Fruit fly (Drosophila melanogaster) whole organism, embryonic: ENCODE measurements around the gene IntS10.

ENCODE experiments used
- Awh ChIP-seq: fragments of 200-800 bp; sonication (Bioruptor generic); IDR thresholded peaks from 2 replicates; pipeline ENCODE4, ENCODE4 v1.3.6; 2022; ENCODE audit warnings: missing biosample characterization, missing genetic modification characterization
- CG11093 ChIP-seq: fragments of 200-800 bp; sonication (Bioruptor generic); IDR thresholded peaks from 3 replicates; pipeline ENCODE4 v1.3.6; 2022; ENCODE audit warnings: missing biosample characterization, missing genetic modification characterization
- CG11560 ChIP-seq: fragments of 200-800 bp; sonication (Bioruptor generic); IDR thresholded peaks from 3 replicates; pipeline ENCODE4 v1.3.6; 2022; ENCODE audit warnings: missing biosample characterization, missing genetic modification characterization
- CG12391 ChIP-seq: fragments of 200-800 bp; sonication (Bioruptor generic); optimal IDR thresholded peaks from 3 replicates; lab custom pipeline; 2018; ENCODE audit warnings: missing biosample characterization, mild to moderate bottlenecking, missing genetic modification characterization, moderate library complexity
- CG15479 ChIP-seq: fragments of 200-800 bp; sonication (Bioruptor generic); optimal IDR thresholded peaks from 3 replicates; lab custom pipeline; 2019; ENCODE audit warnings: missing biosample characterization, mild to moderate bottlenecking, missing genetic modification characterization, moderate library complexity
- CG15696 ChIP-seq: fragments of 200-800 bp; sonication (Bioruptor generic); optimal IDR thresholded peaks from 2 replicates; lab custom pipeline; 2019; ENCODE audit warnings: missing biosample characterization, mild to moderate bottlenecking, missing genetic modification characterization, moderate library complexity
- CG18599 ChIP-seq: fragments of 200-800 bp; sonication (Bioruptor generic); optimal IDR thresholded peaks from 3 replicates; lab custom pipeline; 2017; ENCODE audit warnings: missing biosample characterization, missing genetic modification characterization, mild to moderate bottlenecking, moderate library complexity, missing genetic modification reagents
- CG42726 ChIP-seq: fragments of 200-800 bp; sonication (Bioruptor generic); IDR thresholded peaks from 2 replicates; pipeline ENCODE4 v1.3.6; 2022; ENCODE audit warnings: missing biosample characterization, missing genetic modification characterization; ENCODE audit not compliant: partially characterized antibody
- CG43689 ChIP-seq: fragments of 200-800 bp; sonication (Bioruptor generic); IDR thresholded peaks from 2 replicates; pipeline ENCODE4 v1.3.6; 2022; ENCODE audit warnings: missing biosample characterization, missing genetic modification characterization
- CG5245 ChIP-seq: fragments of 200-800 bp; sonication (Bioruptor generic); optimal IDR thresholded peaks from 3 replicates; lab custom pipeline; 2016; ENCODE audit warnings: missing biosample characterization, missing genetic modification characterization
- CG8388 ChIP-seq: fragments of 200-800 bp; sonication (Bioruptor generic); optimal IDR thresholded peaks from 2 replicates; lab custom pipeline; 2019; ENCODE audit warnings: missing biosample characterization, mild to moderate bottlenecking, missing genetic modification characterization, moderate library complexity
- CG9932 ChIP-seq: fragments of 200-800 bp; sonication (Bioruptor generic); IDR thresholded peaks from 2 replicates; pipeline ENCODE4 v1.3.6; 2022; ENCODE audit warnings: missing biosample characterization, missing genetic modification characterization
- D ChIP-seq, 2 experiments: fragments of 200-800 bp in 1 of 2; fragments of >200 bp in 1 of 2; sonication (Bioruptor generic) in 1 of 2; optimal IDR thresholded peaks; 2 replicates in 1 of 2; 3 replicates in 1 of 2; lab custom pipeline; 2017; ENCODE audit warnings: mild to moderate bottlenecking in 1 of 2, missing biosample characterization in 1 of 2, missing genetic modification characterization in 1 of 2, missing genetic modification reagents in 1 of 2
- ERR ChIP-seq: fragments of 200-800 bp; sonication (Bioruptor generic); optimal IDR thresholded peaks from 2 replicates; lab custom pipeline; 2016; ENCODE audit warnings: missing biosample characterization, missing genetic modification characterization
- HLH4C ChIP-seq: fragments of 200-800 bp; sonication (Bioruptor generic); IDR thresholded peaks from 3 replicates; pipeline ENCODE4 v1.3.6; 2022; ENCODE audit warnings: missing biosample characterization, missing genetic modification characterization; ENCODE audit not compliant: partially characterized antibody
- Hey ChIP-seq: fragments of 200-800 bp; sonication (Bioruptor generic); optimal IDR thresholded peaks from 3 replicates; lab custom pipeline; 2018; ENCODE audit warnings: missing biosample characterization, mild to moderate bottlenecking, missing genetic modification characterization
- NC2α ChIP-seq: fragments of 200-800 bp; sonication (Bioruptor generic); optimal IDR thresholded peaks from 2 replicates; lab custom pipeline; 2016; ENCODE audit warnings: missing biosample characterization, missing genetic modification characterization
- Ravus ChIP-seq: fragments of 200-800 bp; sonication (Bioruptor generic); IDR thresholded peaks from 2 replicates; pipeline ENCODE4 v1.3.6; 2022; ENCODE audit warnings: missing biosample characterization, missing genetic modification characterization
- Vsx1 ChIP-seq: fragments of 200-800 bp; sonication (Bioruptor generic); optimal IDR thresholded peaks from 2 replicates; lab custom pipeline; 2017; ENCODE audit warnings: missing biosample characterization, mild to moderate bottlenecking, missing genetic modification characterization, missing genetic modification reagents
- abd-A ChIP-seq: fragments of 200-800 bp; sonication (Bioruptor generic); optimal IDR thresholded peaks from 3 replicates; lab custom pipeline; 2019; ENCODE audit warnings: missing biosample characterization, mild to moderate bottlenecking, missing genetic modification characterization, moderate library complexity
- ato ChIP-seq: fragments of 200-800 bp; sonication (Bioruptor generic); IDR thresholded peaks from 2 replicates; pipeline ENCODE4 v1.3.6; 2022; ENCODE audit warnings: missing biosample characterization, missing genetic modification characterization; ENCODE audit not compliant: partially characterized antibody
- cad ChIP-seq: fragments of >200 bp; optimal IDR thresholded peaks from 2 replicates; lab custom pipeline; 2017; ENCODE audit warnings: missing biosample characterization, missing genetic modification characterization
- chinmo ChIP-seq: fragments of 200-800 bp; sonication (Bioruptor generic); IDR thresholded peaks from 4 replicates; pipeline ENCODE4 v1.3.6; 2022; ENCODE audit warnings: missing biosample characterization, missing genetic modification characterization; ENCODE audit not compliant: partially characterized antibody
- disco-r ChIP-seq: fragments of 200-800 bp; sonication (Bioruptor generic); optimal IDR thresholded peaks from 2 replicates; lab custom pipeline; 2016; ENCODE audit warnings: missing biosample characterization, missing genetic modification characterization
- dm ChIP-seq: fragments of 200-800 bp; sonication (Bioruptor generic); optimal IDR thresholded peaks from 3 replicates; lab custom pipeline; 2016; ENCODE audit warnings: missing biosample characterization, missing genetic modification characterization
- fru ChIP-seq: fragments of >200 bp; optimal IDR thresholded peaks from 2 replicates; lab custom pipeline; 2017
- gt ChIP-seq: fragments of 200-800 bp; sonication (Bioruptor generic); IDR thresholded peaks from 2 replicates; pipeline ENCODE4 v1.3.6; 2022; ENCODE audit warnings: missing biosample characterization, missing genetic modification characterization
- ham ChIP-seq: fragments of 200-800 bp; sonication (Bioruptor generic); IDR thresholded peaks from 2 replicates; pipeline ENCODE4 v1.3.6; 2022; ENCODE audit warnings: missing biosample characterization, missing genetic modification characterization
- ken ChIP-seq: fragments of 200-800 bp; sonication (Bioruptor generic); IDR thresholded peaks from 3 replicates; pipeline ENCODE4 v1.3.6; 2022; ENCODE audit warnings: missing biosample characterization, missing genetic modification characterization
- knrl ChIP-seq: fragments of 200-800 bp; sonication (Bioruptor generic); IDR thresholded peaks from 3 replicates; pipeline ENCODE4 v1.3.6; 2022; ENCODE audit warnings: missing biosample characterization, missing genetic modification characterization; ENCODE audit not compliant: partially characterized antibody
- oc ChIP-seq: fragments of 200-800 bp; sonication (Bioruptor generic); optimal IDR thresholded peaks from 2 replicates; lab custom pipeline; 2018; ENCODE audit warnings: missing biosample characterization, mild to moderate bottlenecking, missing genetic modification characterization, moderate library complexity
- pho ChIP-seq: fragments of 200-800 bp; sonication (Bioruptor generic); optimal IDR thresholded peaks from 2 replicates; lab custom pipeline; 2016; ENCODE audit warnings: missing biosample characterization, missing genetic modification characterization
- pros ChIP-seq: fragments of 200-800 bp; sonication (Bioruptor generic); optimal IDR thresholded peaks from 3 replicates; lab custom pipeline; 2019; ENCODE audit warnings: missing biosample characterization, mild to moderate bottlenecking, missing genetic modification characterization, moderate library complexity
- sc ChIP-seq, 3 experiments: fragments of >200 bp in 2 of 3; fragments of 200-800 bp in 1 of 3; sonication (Bioruptor generic) in 1 of 3; optimal IDR thresholded peaks; 2 replicates in 2 of 3; 3 replicates in 1 of 3; lab custom pipeline; 2017; ENCODE audit warnings: mild to moderate bottlenecking in 1 of 3, missing biosample characterization in 1 of 3, missing genetic modification characterization in 1 of 3, missing genetic modification reagents in 1 of 3
- sd ChIP-seq: fragments of 200-800 bp; sonication (Bioruptor generic); optimal IDR thresholded peaks from 3 replicates; lab custom pipeline; 2018; ENCODE audit warnings: missing biosample characterization, mild to moderate bottlenecking, missing genetic modification characterization, moderate library complexity
- sens ChIP-seq: fragments of 200-800 bp; sonication (Bioruptor generic); peaks from one replicate; lab custom pipeline; 2016; ENCODE audit warnings: missing biosample characterization, missing genetic modification characterization
- sqz ChIP-seq: fragments of 200-800 bp; sonication (Bioruptor generic); optimal IDR thresholded peaks from 3 replicates; lab custom pipeline; 2018; ENCODE audit warnings: missing biosample characterization, mild to moderate bottlenecking, missing genetic modification characterization
- tll ChIP-seq, 2 experiments: fragments of 200-800 bp in 1 of 2; fragments of >200 bp in 1 of 2; sonication (Bioruptor generic) in 1 of 2; optimal IDR thresholded peaks; 2 replicates each; lab custom pipeline; 2017 to 2019; ENCODE audit warnings: missing biosample characterization in 2 of 2, missing genetic modification characterization in 2 of 2, mild to moderate bottlenecking in 1 of 2, moderate library complexity in 1 of 2
- trh ChIP-seq: fragments of 200-800 bp; sonication (Bioruptor generic); optimal IDR thresholded peaks from 2 replicates; lab custom pipeline; 2016; ENCODE audit warnings: missing biosample characterization, missing genetic modification characterization
- twi ChIP-seq: fragments of 200-800 bp; optimal IDR thresholded peaks from 2 replicates; lab custom pipeline; 2019; ENCODE audit warnings: missing biosample characterization, mild to moderate bottlenecking, missing genetic modification characterization, moderate library complexity
- vnd ChIP-seq: fragments of 200-800 bp; sonication (Bioruptor generic); IDR thresholded peaks from 3 replicates; pipeline ENCODE4 v1.3.6; 2022; ENCODE audit warnings: missing biosample characterization, missing genetic modification characterization; ENCODE audit not compliant: partially characterized antibody
- vvl ChIP-seq: fragments of 200-800 bp; sonication (Bioruptor generic); IDR thresholded peaks from 2 replicates; pipeline ENCODE4 v1.3.6; 2022; ENCODE audit warnings: missing biosample characterization, missing genetic modification characterization
- z ChIP-seq: fragments of 200-800 bp; sonication (Bioruptor generic); IDR thresholded peaks from 3 replicates; pipeline ENCODE4 v1.3.6; 2022; ENCODE audit warnings: missing biosample characterization, missing genetic modification characterization

Gene IntS10

dm6 chr3L:3848687-3849270 is 42.3 kb downstream of the IntS10 start:
- TF ChIP-seq sc (optimal IDR thresholded peaks at IDR 0.05; lab: Kevin White, UChicago), result no peak
- no peak for TF ChIP-seq sc (GFP tag; optimal IDR thresholded peaks at IDR 0.05; lab: Kevin White, UChicago)
- TF ChIP-seq pros (GFP tag; lab: Kevin White, UChicago), result peak; percentile 40
- TF ChIP-seq sqz (GFP tag; lab: Kevin White, UChicago), result no peak
- TF ChIP-seq HLH4C, result no peak
- TF ChIP-seq CG8388 (GFP tag; lab: Kevin White, UChicago), result no peak
- TF ChIP-seq ERR, result no peak
- no peak for TF ChIP-seq CG9932 (GFP tag; lab: Robert Waterston, UW)
- TF ChIP-seq twi (tag; lab: Kevin White, UChicago), result no peak
- TF ChIP-seq CG42726 (GFP tag; lab: Robert Waterston, UW), result no peak
- TF ChIP-seq CG18599 (GFP tag; lab: Kevin White, UChicago), result no peak
- no peak for TF ChIP-seq ken
- no peak for TF ChIP-seq ato (GFP tag; lab: Robert Waterston, UW)
- TF ChIP-seq sd (tag; lab: Kevin White, UChicago), result no peak
- no peak for TF ChIP-seq CG11093 (GFP tag; lab: Robert Waterston, UW)
- no peak for TF ChIP-seq CG11560 (tag; lab: Robert Waterston, UW)
- TF ChIP-seq vnd (GFP tag; lab: Robert Waterston, UW), result 0 out of 3 replicates have a peak, but pooled peaks have one; percentile 18
- TF ChIP-seq dm (GFP tag; lab: Kevin White, UChicago), result no peak
- no peak for TF ChIP-seq CG5245
- no peak for TF ChIP-seq disco-r
- TF ChIP-seq sens (GFP tag; lab: Kevin White, UChicago), result peak; percentile 28
- no peak for TF ChIP-seq NC2α
- TF ChIP-seq knrl (GFP tag; lab: Robert Waterston, UW), result no peak
- TF ChIP-seq tll (GFP tag; optimal IDR thresholded peaks at IDR 0.05; lab: Kevin White, UChicago), result peak in 1 of 2 experiments; percentile 93
- TF ChIP-seq D (optimal IDR thresholded peaks at IDR 0.05; lab: Kevin White, UChicago), result peak; percentile 97
- no peak for TF ChIP-seq D (GFP tag; optimal IDR thresholded peaks at IDR 0.05; lab: Kevin White, UChicago)
- TF ChIP-seq CG12391 (tag; lab: Kevin White, UChicago), result no peak
- no peak for TF ChIP-seq CG15696 (tag; lab: Kevin White, UChicago)
- no peak for TF ChIP-seq trh (GFP tag; lab: Kevin White, UChicago)
- peak; percentile 8 for TF ChIP-seq CG15479 (GFP tag; lab: Kevin White, UChicago)
- TF ChIP-seq fru (lab: Kevin White, UChicago), result no peak
- TF ChIP-seq Hey, result no peak
- no peak for TF ChIP-seq pho
- TF ChIP-seq Ravus (GFP tag; lab: Robert Waterston, UW), result no peak
- TF ChIP-seq cad (GFP tag; lab: Kevin White, UChicago), result peak; percentile 39
- TF ChIP-seq z (GFP tag; lab: Robert Waterston, UW), result 0 out of 3 replicates have a peak, but pooled peaks have one; percentile 18
- no peak for TF ChIP-seq ham
- TF ChIP-seq, all 482 proteins: peak for 8

dm6 chr3L:3849763-3850162 is 43.3 kb downstream of the IntS10 start:
- TF ChIP-seq Vsx1 (GFP tag; lab: Kevin White, UChicago) (peak; percentile 8), gt (GFP tag; lab: Robert Waterston, UW) (no peak), CG43689 (no peak), Awh (GFP tag; lab: Robert Waterston, UW) (peak; percentile 90), chinmo (GFP tag; lab: Robert Waterston, UW) (0 out of 4 replicates have a peak, but pooled peaks have one; percentile 51), oc (tag; lab: Kevin White, UChicago) (peak; percentile 45), vvl (peak; percentile 59; the same call in 1 of the 2 replicates), abd-A (tag; lab: Kevin White, UChicago) (peak; percentile 79)
